Fruit fly (Drosophila melanogaster) Kc167 (cell line): ENCODE measurements around the gene CG7164.

ENCODE experiments used
- Myc ChIP-seq: fragments of >200 bp; optimal IDR thresholded peaks from 2 replicates; lab custom pipeline; 2017; ENCODE audit warnings: missing external identifiers
- Sin3A ChIP-seq: fragments of >200 bp; optimal IDR thresholded peaks from 2 replicates; lab custom pipeline; 2018; ENCODE audit warnings: missing external identifiers
- h ChIP-seq: fragments of >200 bp; optimal IDR thresholded peaks from 3 replicates; lab custom pipeline; 2018; ENCODE audit warnings: missing external identifiers
- insv ChIP-seq: fragments of >200 bp; optimal IDR thresholded peaks from 3 replicates; lab custom pipeline; 2018; ENCODE audit warnings: missing external identifiers
- psq ChIP-seq: fragments of >200 bp; optimal IDR thresholded peaks from 2 replicates; lab custom pipeline; 2017; ENCODE audit warnings: missing external identifiers
- ttk ChIP-seq: sonication (Bioruptor generic); optimal IDR thresholded peaks from 2 replicates; lab custom pipeline; 2017; ENCODE audit warnings: missing external identifiers

DNA sequence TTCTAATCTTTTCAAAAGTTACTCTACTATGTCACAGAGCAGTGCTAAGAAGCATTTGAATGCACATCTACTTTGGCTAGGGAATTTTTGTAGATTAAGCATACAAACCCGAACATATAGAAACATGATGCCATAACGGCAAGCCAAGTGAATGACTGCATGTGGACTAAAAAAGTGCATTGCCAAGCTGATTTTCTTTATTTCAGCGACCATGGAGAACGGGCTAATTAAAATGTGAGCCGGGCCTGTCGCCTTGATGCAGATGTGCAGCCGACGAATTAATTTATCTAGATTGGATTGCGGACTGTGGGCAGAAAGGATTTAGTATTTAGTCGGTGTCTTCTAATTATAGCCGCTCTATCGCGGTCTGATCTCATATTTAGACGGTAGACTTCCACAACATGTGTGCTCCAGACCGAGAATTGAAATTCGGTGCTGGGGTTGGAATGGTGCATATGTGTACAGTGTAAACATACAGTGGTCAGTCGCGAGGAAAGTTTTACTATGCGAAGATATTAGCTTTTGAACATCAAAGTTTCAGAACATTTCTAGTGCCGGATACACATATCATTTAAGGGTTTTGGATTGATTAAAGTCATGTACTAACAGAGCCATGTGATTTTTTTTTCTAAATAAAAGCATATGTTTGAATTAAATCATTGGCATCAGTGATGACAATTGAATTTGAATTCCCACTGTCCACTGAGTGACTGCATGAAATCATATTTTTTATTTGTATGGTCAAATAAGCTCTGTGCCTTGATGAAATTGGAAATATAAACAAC lies 31.5 kb downstream of the CG7164 start:
- TF ChIP-seq Myc (lab: Kevin White, UChicago) (no peak), h (lab: Kevin White, UChicago) (no peak), ttk (lab: Kevin White, UChicago) (no peak), Sin3A (lab: Kevin White, UChicago) (no peak), psq (lab: Kevin White, UChicago) (no peak), insv (no peak)
